Worm (Caenorhabditis elegans): ENCODE results near the gene Y82E9BL.19.
"Not testable (repeated sequence)": the region's sequence is repeated elsewhere in the genome, so short reads cannot be mapped to it uniquely, and the experiment has no call there.

ce11 chrIII:1357973-1358372 lies 26.2 kb downstream of the Y82E9BL.19 start, which contains the start of gene Y82E9BR.8:
- not testable (repeated sequence) for TF ChIP-seq him-1, W03F9.2 (tag; optimal IDR thresholded peaks at IDR 0.05)
